Fruit fly (Drosophila melanogaster) whole organism, prepupa: ENCODE results near the gene sina.

Experiments
- CG10631 ChIP-seq: fragments of 200-800 bp; sonication (Bioruptor generic); optimal IDR thresholded peaks from 2 replicates; lab custom pipeline; 2016; ENCODE audit warnings: missing biosample characterization, missing genetic modification characterization
- CG10669 ChIP-seq: fragments of 200-800 bp; sonication (Bioruptor generic); optimal IDR thresholded peaks from 3 replicates; lab custom pipeline; 2018; ENCODE audit warnings: missing biosample characterization, mild to moderate bottlenecking, missing genetic modification characterization, moderate library complexity
- CG7368 ChIP-seq: fragments of 200-800 bp; sonication (Bioruptor generic); optimal IDR thresholded peaks from 3 replicates; lab custom pipeline; 2016; ENCODE audit warnings: missing biosample characterization, missing genetic modification characterization
- Eip93F ChIP-seq: fragments of 200-800 bp; sonication (Bioruptor generic); optimal IDR thresholded peaks from 2 replicates; lab custom pipeline; 2016; ENCODE audit warnings: missing biosample characterization, mild to moderate bottlenecking, missing genetic modification characterization
- Ets21C ChIP-seq: fragments of 200-800 bp; sonication (Bioruptor generic); optimal IDR thresholded peaks from 3 replicates; lab custom pipeline; 2016; ENCODE audit warnings: missing biosample characterization, missing genetic modification characterization
- Met ChIP-seq: fragments of 200-800 bp; sonication (Bioruptor generic); optimal IDR thresholded peaks from 3 replicates; lab custom pipeline; 2016; ENCODE audit warnings: missing biosample characterization, missing genetic modification characterization
- OdsH ChIP-seq: fragments of 200-800 bp; sonication (Bioruptor generic); optimal IDR thresholded peaks from 3 replicates; lab custom pipeline; 2016; ENCODE audit warnings: missing biosample characterization, missing genetic modification characterization
- Sox102F ChIP-seq: fragments of 200-800 bp; sonication (Bioruptor generic); optimal IDR thresholded peaks from 2 replicates; lab custom pipeline; 2016; ENCODE audit warnings: missing biosample characterization, mild to moderate bottlenecking, missing genetic modification characterization
- fd85E ChIP-seq: fragments of 200-800 bp; sonication (Bioruptor generic); optimal IDR thresholded peaks from 3 replicates; lab custom pipeline; 2016; ENCODE audit warnings: missing biosample characterization, missing genetic modification characterization
- ss ChIP-seq, 2 experiments: fragments of 200-800 bp; sonication (Bioruptor generic); optimal IDR thresholded peaks; 2 replicates in 1 of 2; 3 replicates in 1 of 2; lab custom pipeline; 2017 to 2018; ENCODE audit warnings: mild to moderate bottlenecking in 2 of 2, missing biosample characterization in 2 of 2, missing genetic modification characterization in 2 of 2, moderate library complexity in 1 of 2
- svp ChIP-seq: fragments of 200-800 bp; sonication (Bioruptor generic); peaks from one replicate; lab custom pipeline; 2016; ENCODE audit warnings: missing biosample characterization, missing genetic modification characterization
- topi ChIP-seq: fragments of 200-800 bp; sonication (Bioruptor generic); optimal IDR thresholded peaks from 3 replicates; lab custom pipeline; 2016; ENCODE audit warnings: missing biosample characterization, missing genetic modification characterization

dm6 chr3L:16887272-16887671 is 33.7 kb downstream of the sina start:
- TF ChIP-seq Met (GFP tag; lab: Kevin White, UChicago) (no peak), OdsH (no peak), topi (no peak), Eip93F (no peak), svp (no peak), CG10631 (GFP tag; lab: Kevin White, UChicago) (no peak), Ets21C (GFP tag; lab: Kevin White, UChicago) (no peak), Sox102F (no peak), CG10669 (no peak), fd85E (GFP tag; lab: Kevin White, UChicago) (no peak), ss (GFP tag; optimal IDR thresholded peaks at IDR 0.05; lab: Kevin White, UChicago) (no peak), CG7368 (no peak)
